Worm (Caenorhabditis elegans) whole organism, L3 larva: Measurements from ENCODE around the gene F32G8.2.

Experiments used
- elt-1 ChIP-seq: fragments of 150-350 bp; optimal IDR thresholded peaks from 2 replicates; lab custom pipeline; 2014; ENCODE audit warnings: missing biosample characterization, missing genetic modification characterization
- elt-3 ChIP-seq, 3 experiments: fragments of 150-350 bp in 1 of 3; sonication (generic microtip) in 2 of 3; optimal IDR thresholded peaks; 2 replicates in 2 of 3; 4 replicates in 1 of 3; lab custom pipeline; 2014 to 2017; ENCODE audit warnings: missing biosample characterization in 3 of 3, missing genetic modification characterization in 3 of 3
- fos-1 ChIP-seq: fragments of 150-350 bp; optimal IDR thresholded peaks from 2 replicates; lab custom pipeline; 2014; ENCODE audit warnings: missing biosample characterization, missing genetic modification characterization
- mml-1 ChIP-seq: fragments of 150-350 bp; sonication (generic microtip); optimal IDR thresholded peaks from 3 replicates; lab custom pipeline; 2014; ENCODE audit warnings: missing biosample characterization, missing genetic modification characterization
- nhr-237 ChIP-seq: fragments of 150-350 bp; optimal IDR thresholded peaks from 2 replicates; lab custom pipeline; 2014; ENCODE audit warnings: missing biosample characterization, missing genetic modification characterization
- nhr-76 ChIP-seq: fragments of 150-350 bp; sonication (generic microtip); optimal IDR thresholded peaks from 5 replicates; lab custom pipeline; 2014; ENCODE audit warnings: missing biosample characterization, missing genetic modification characterization
- nhr-77 ChIP-seq: fragments of 150-350 bp; optimal IDR thresholded peaks from 2 replicates; lab custom pipeline; 2014; ENCODE audit warnings: missing biosample characterization, missing genetic modification characterization
- pha-4 ChIP-seq: fragments of 150-350 bp; optimal IDR thresholded peaks from 2 replicates; lab custom pipeline; 2014; ENCODE audit warnings: missing biosample characterization, missing genetic modification reagents, missing genetic modification characterization
- unc-62 ChIP-seq: fragments of 150-350 bp; sonication (generic microtip); optimal IDR thresholded peaks from 4 replicates; lab custom pipeline; 2014; ENCODE audit warnings: missing biosample characterization, missing genetic modification reagents, missing genetic modification characterization
- zag-1 ChIP-seq: fragments of 150-350 bp; optimal IDR thresholded peaks from 2 replicates; lab custom pipeline; 2014; ENCODE audit warnings: missing biosample characterization, missing genetic modification characterization
- ztf-11 ChIP-seq: fragments of 150-350 bp; optimal IDR thresholded peaks from 2 replicates; lab custom pipeline; 2014; ENCODE audit warnings: missing biosample characterization, missing genetic modification characterization

DNA sequence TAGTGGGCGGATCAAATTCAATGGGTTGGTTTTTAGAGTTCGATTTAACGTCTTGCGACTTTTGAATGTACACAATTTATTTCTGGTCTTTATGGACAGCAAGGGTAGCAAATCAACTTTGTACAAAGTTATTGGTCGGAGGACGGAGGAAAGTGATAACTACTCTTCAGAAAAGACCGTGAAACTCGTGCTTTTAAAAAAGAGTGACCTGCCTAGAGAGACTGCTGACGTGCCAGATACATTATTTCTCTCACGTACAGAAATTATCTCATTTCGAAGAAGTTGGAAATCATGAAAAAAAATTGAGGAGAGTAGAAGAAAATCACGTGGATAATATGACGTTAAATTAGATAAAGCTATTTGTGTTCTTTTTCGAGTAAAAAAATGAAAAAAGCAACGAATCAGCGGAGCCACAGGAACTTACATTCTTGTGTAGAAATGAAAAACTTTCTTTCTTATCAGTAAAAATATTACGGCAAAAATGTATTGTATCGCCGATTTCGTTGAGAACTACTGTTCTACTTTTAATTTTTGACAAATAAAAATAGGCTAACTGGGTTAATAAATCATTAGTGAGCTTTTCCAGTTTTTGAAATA is 13.6 kb upstream of the F32G8.2 start, which contains the start of gene ppm-1.A:
- peak; percentile 46 for TF ChIP-seq mml-1 (tag; lab: Kevin White, UChicago)
- TF ChIP-seq nhr-77 (tag; lab: Kevin White, UChicago): no peak
- TF ChIP-seq zag-1 (tag; lab: Kevin White, UChicago): no peak
- TF ChIP-seq ztf-11 (tag; lab: Kevin White, UChicago): no peak
- no peak for TF ChIP-seq elt-3 (tag; optimal IDR thresholded peaks at IDR 0.05; lab: Kevin White, UChicago)
- no peak for TF ChIP-seq unc-62 (GFP tag; lab: Kevin White, UChicago)
- TF ChIP-seq nhr-237 (tag; lab: Kevin White, UChicago): no peak
- no peak for TF ChIP-seq nhr-76 (tag; lab: Kevin White, UChicago)
- no peak for TF ChIP-seq elt-1 (tag; lab: Kevin White, UChicago)
- TF ChIP-seq pha-4 (tag; lab: Kevin White, UChicago): peak; percentile 23
- TF ChIP-seq fos-1: no peak
